Fruit fly (Drosophila melanogaster) whole organism, embryonic: Measurements from ENCODE around the gene Set2.

Source experiments
- Blimp-1 ChIP-seq: fragments of 200-800 bp; sonication (Bioruptor generic); optimal IDR thresholded peaks from 3 replicates; lab custom pipeline; 2018; ENCODE audit warnings: missing biosample characterization, missing genetic modification characterization, mild to moderate bottlenecking, moderate library complexity, missing genetic modification reagents
- CG10209 ChIP-seq: fragments of 200-800 bp; sonication (Bioruptor generic); optimal IDR thresholded peaks from 3 replicates; lab custom pipeline; 2017; ENCODE audit warnings: missing biosample characterization, mild to moderate bottlenecking, missing genetic modification characterization, missing genetic modification reagents
- CG10321 ChIP-seq: fragments of 200-800 bp; sonication (Bioruptor generic); IDR thresholded peaks from 2 replicates; pipeline ENCODE4 v1.3.6; 2022; ENCODE audit warnings: missing biosample characterization, missing genetic modification characterization
- CG10565 ChIP-seq: fragments of 200-800 bp; sonication (Bioruptor generic); optimal IDR thresholded peaks from 3 replicates; lab custom pipeline; 2016; ENCODE audit warnings: missing biosample characterization, mild to moderate bottlenecking, missing genetic modification characterization
- CG10979 ChIP-seq: fragments of 200-800 bp; sonication (Bioruptor generic); optimal IDR thresholded peaks from 2 replicates; lab custom pipeline; 2018; ENCODE audit warnings: missing biosample characterization, mild to moderate bottlenecking, missing genetic modification characterization, moderate library complexity
- CG11504 ChIP-seq: fragments of 200-800 bp; sonication (Bioruptor generic); optimal IDR thresholded peaks from 3 replicates; lab custom pipeline; 2019; ENCODE audit warnings: missing biosample characterization, mild to moderate bottlenecking, missing genetic modification characterization, moderate library complexity
- CG13624 ChIP-seq: fragments of 200-800 bp; sonication (Bioruptor generic); optimal IDR thresholded peaks from 2 replicates; lab custom pipeline; 2016; ENCODE audit warnings: missing biosample characterization, missing genetic modification characterization
- CG13894 ChIP-seq: fragments of 200-800 bp; sonication (Bioruptor generic); optimal IDR thresholded peaks from 3 replicates; lab custom pipeline; 2018; ENCODE audit warnings: missing biosample characterization, mild to moderate bottlenecking, missing genetic modification characterization, moderate library complexity
- CG14860 ChIP-seq: fragments of 200-800 bp; sonication (Bioruptor generic); IDR thresholded peaks from 3 replicates; pipeline ENCODE4 v1.3.6; 2022; ENCODE audit warnings: missing biosample characterization, missing genetic modification characterization; ENCODE audit not compliant: partially characterized antibody
- CG15073 ChIP-seq: fragments of 200-800 bp; sonication (Bioruptor generic); optimal IDR thresholded peaks from 2 replicates; lab custom pipeline; 2016; ENCODE audit warnings: missing biosample characterization, missing genetic modification characterization
- CG15479 ChIP-seq: fragments of 200-800 bp; sonication (Bioruptor generic); optimal IDR thresholded peaks from 3 replicates; lab custom pipeline; 2019; ENCODE audit warnings: missing biosample characterization, mild to moderate bottlenecking, missing genetic modification characterization, moderate library complexity
- CG15601 ChIP-seq: fragments of 200-800 bp; sonication (Bioruptor generic); optimal IDR thresholded peaks from 3 replicates; lab custom pipeline; 2019; ENCODE audit warnings: missing biosample characterization, mild to moderate bottlenecking, missing genetic modification characterization, moderate library complexity
- CG15696 ChIP-seq: fragments of 200-800 bp; sonication (Bioruptor generic); optimal IDR thresholded peaks from 2 replicates; lab custom pipeline; 2019; ENCODE audit warnings: missing biosample characterization, mild to moderate bottlenecking, missing genetic modification characterization, moderate library complexity
- CG16779 ChIP-seq: fragments of 200-800 bp; sonication (Bioruptor generic); IDR thresholded peaks from 2 replicates; pipeline ENCODE4 v1.3.6; 2022; ENCODE audit warnings: missing biosample characterization, missing genetic modification characterization
- CG17186 ChIP-seq: fragments of 200-800 bp; sonication (Bioruptor generic); optimal IDR thresholded peaks from 3 replicates; lab custom pipeline; 2017; ENCODE audit warnings: missing biosample characterization, missing genetic modification reagents, missing genetic modification characterization
- CG17802 ChIP-seq: fragments of 200-800 bp; sonication (Bioruptor generic); optimal IDR thresholded peaks from 2 replicates; lab custom pipeline; 2018; ENCODE audit warnings: missing biosample characterization, mild to moderate bottlenecking, missing genetic modification characterization, moderate library complexity
- CG2129 ChIP-seq: fragments of 200-800 bp; sonication (Bioruptor generic); IDR thresholded peaks from 2 replicates; pipeline ENCODE4 v1.3.6; 2022; ENCODE audit warnings: missing biosample characterization, missing genetic modification characterization; ENCODE audit not compliant: partially characterized antibody
- CG2889 ChIP-seq: fragments of 200-800 bp; sonication (Bioruptor generic); IDR thresholded peaks from 3 replicates; pipeline ENCODE4 v1.3.6; 2022; ENCODE audit warnings: missing biosample characterization, missing genetic modification characterization
- CG34422 ChIP-seq: fragments of 200-800 bp; sonication (Bioruptor generic); IDR thresholded peaks from 3 replicates; pipeline ENCODE4 v1.3.6; 2022; ENCODE audit warnings: missing biosample characterization, missing genetic modification characterization
- CG3838 ChIP-seq: fragments of 200-800 bp; sonication (Bioruptor generic); optimal IDR thresholded peaks from 3 replicates; lab custom pipeline; 2016; ENCODE audit warnings: missing biosample characterization, missing genetic modification characterization
- CG3995 ChIP-seq: fragments of 200-800 bp; sonication (Bioruptor generic); optimal IDR thresholded peaks from 3 replicates; lab custom pipeline; 2016; ENCODE audit warnings: missing biosample characterization, missing genetic modification characterization
- CG4730 ChIP-seq: fragments of 200-800 bp; sonication (Bioruptor generic); IDR thresholded peaks from 2 replicates; pipeline ENCODE4 v1.3.6; 2022; ENCODE audit warnings: missing biosample characterization, missing genetic modification characterization
- CG6683 ChIP-seq: fragments of 200-800 bp; sonication (Bioruptor generic); optimal IDR thresholded peaks from 2 replicates; lab custom pipeline; 2017; ENCODE audit warnings: missing biosample characterization, mild to moderate bottlenecking, missing genetic modification characterization, missing genetic modification reagents
- CG7745 ChIP-seq: fragments of 200-800 bp; sonication (Bioruptor generic); optimal IDR thresholded peaks from 2 replicates; lab custom pipeline; 2018; ENCODE audit warnings: missing biosample characterization, mild to moderate bottlenecking, missing genetic modification characterization, moderate library complexity
- CG8290 ChIP-seq, 3 experiments: fragments of 200-800 bp; sonication (Bioruptor generic); optimal IDR thresholded peaks; 2 replicates each; lab custom pipeline; 2016 to 2019; ENCODE audit warnings: missing biosample characterization in 3 of 3, missing genetic modification characterization in 3 of 3, mild to moderate bottlenecking in 2 of 3, moderate library complexity in 1 of 3
- CG8944 ChIP-seq: fragments of 200-800 bp; sonication (Bioruptor generic); optimal IDR thresholded peaks from 3 replicates; lab custom pipeline; 2016; ENCODE audit warnings: missing biosample characterization, missing genetic modification characterization
- D ChIP-seq, 2 experiments: fragments of 200-800 bp in 1 of 2; fragments of >200 bp in 1 of 2; sonication (Bioruptor generic) in 1 of 2; optimal IDR thresholded peaks; 2 replicates in 1 of 2; 3 replicates in 1 of 2; lab custom pipeline; 2017; ENCODE audit warnings: mild to moderate bottlenecking in 1 of 2, missing biosample characterization in 1 of 2, missing genetic modification characterization in 1 of 2, missing genetic modification reagents in 1 of 2
- Eip74EF ChIP-seq, 2 experiments: fragments of 200-800 bp in 1 of 2; fragments of >200 bp in 1 of 2; sonication (Bioruptor generic) in 1 of 2; optimal IDR thresholded peaks; 2 replicates each; lab custom pipeline; 2017 to 2019; ENCODE audit warnings: missing biosample characterization in 2 of 2, missing genetic modification characterization in 2 of 2, mild to moderate bottlenecking in 1 of 2, moderate library complexity in 1 of 2
- Fer3 ChIP-seq: fragments of 200-800 bp; sonication (Bioruptor generic); optimal IDR thresholded peaks from 2 replicates; lab custom pipeline; 2018; ENCODE audit warnings: missing biosample characterization, mild to moderate bottlenecking, missing genetic modification characterization, moderate library complexity
- Med ChIP-seq: fragments of 200-800 bp; sonication (Bioruptor generic); peaks from one replicate; lab custom pipeline; 2016; ENCODE audit warnings: missing biosample characterization, missing genetic modification characterization, mild to moderate bottlenecking, inconsistent platforms, moderate library complexity
- Mes4 ChIP-seq: fragments of 200-800 bp; sonication (Bioruptor generic); optimal IDR thresholded peaks from 2 replicates; lab custom pipeline; 2016; ENCODE audit warnings: missing biosample characterization, missing genetic modification characterization
- Ravus ChIP-seq: fragments of 200-800 bp; sonication (Bioruptor generic); IDR thresholded peaks from 2 replicates; pipeline ENCODE4 v1.3.6; 2022; ENCODE audit warnings: missing biosample characterization, missing genetic modification characterization
- cad ChIP-seq: fragments of >200 bp; optimal IDR thresholded peaks from 2 replicates; lab custom pipeline; 2017; ENCODE audit warnings: missing biosample characterization, missing genetic modification characterization
- disco-r ChIP-seq: fragments of 200-800 bp; sonication (Bioruptor generic); optimal IDR thresholded peaks from 2 replicates; lab custom pipeline; 2016; ENCODE audit warnings: missing biosample characterization, missing genetic modification characterization
- dpn ChIP-seq, 2 experiments: fragments of 200-800 bp; sonication (Bioruptor generic); optimal IDR thresholded peaks; 3 replicates each; lab custom pipeline; 2016; ENCODE audit warnings: missing biosample characterization in 2 of 2, missing genetic modification characterization in 2 of 2
- ind ChIP-seq: fragments of 200-800 bp; sonication (Bioruptor generic); optimal IDR thresholded peaks from 3 replicates; lab custom pipeline; 2016; ENCODE audit warnings: missing biosample characterization, missing genetic modification characterization
- ken ChIP-seq: fragments of 200-800 bp; sonication (Bioruptor generic); IDR thresholded peaks from 3 replicates; pipeline ENCODE4 v1.3.6; 2022; ENCODE audit warnings: missing biosample characterization, missing genetic modification characterization
- klu ChIP-seq: fragments of 200-800 bp; sonication (Bioruptor generic); IDR thresholded peaks from 2 replicates; pipeline ENCODE4 v1.3.6; 2022; ENCODE audit warnings: missing biosample characterization, missing genetic modification characterization
- kni ChIP-seq: fragments of 200-800 bp; sonication (Bioruptor generic); optimal IDR thresholded peaks from 3 replicates; lab custom pipeline; 2017; ENCODE audit warnings: mild to moderate bottlenecking, missing biosample characterization, missing genetic modification reagents, missing genetic modification characterization
- maf-S ChIP-seq: fragments of 200-800 bp; sonication (Bioruptor generic); optimal IDR thresholded peaks from 2 replicates; lab custom pipeline; 2016; ENCODE audit warnings: missing biosample characterization, missing genetic modification characterization
- nerfin-1 ChIP-seq: fragments of 200-800 bp; sonication (Bioruptor generic); optimal IDR thresholded peaks from 3 replicates; lab custom pipeline; 2019; ENCODE audit warnings: missing biosample characterization, mild to moderate bottlenecking, missing genetic modification characterization, moderate library complexity
- org-1 ChIP-seq: fragments of 200-800 bp; sonication (Bioruptor generic); optimal IDR thresholded peaks from 2 replicates; lab custom pipeline; 2017; ENCODE audit warnings: missing biosample characterization, missing genetic modification characterization
- ranshi ChIP-seq: fragments of 200-800 bp; sonication (Bioruptor generic); IDR thresholded peaks from 2 replicates; pipeline ENCODE4 v1.3.6; 2022; ENCODE audit warnings: missing biosample characterization, missing genetic modification characterization
- ro ChIP-seq: fragments of 200-800 bp; sonication (Bioruptor generic); IDR thresholded peaks from 2 replicates; pipeline ENCODE4 v1.3.6; 2022; ENCODE audit warnings: missing biosample characterization, missing genetic modification characterization
- seq ChIP-seq: fragments of 200-800 bp; sonication (Bioruptor generic); IDR thresholded peaks from 2 replicates; pipeline ENCODE4 v1.3.6; 2022; ENCODE audit warnings: missing biosample characterization, missing genetic modification characterization
- sisA ChIP-seq: fragments of 200-800 bp; sonication (Bioruptor generic); IDR thresholded peaks from 2 replicates; pipeline ENCODE4 v1.3.6; 2022; ENCODE audit warnings: missing biosample characterization, missing genetic modification characterization
- so ChIP-seq: fragments of 200-800 bp; sonication (Bioruptor generic); IDR thresholded peaks from 3 replicates; pipeline ENCODE4 v1.3.6; 2022; ENCODE audit warnings: missing biosample characterization, missing genetic modification characterization
- sr ChIP-seq: fragments of 200-800 bp; sonication (Bioruptor generic); IDR thresholded peaks from 3 replicates; pipeline ENCODE4 v1.3.6; 2022; ENCODE audit warnings: missing biosample characterization, missing genetic modification characterization
- unpg ChIP-seq: fragments of 200-800 bp; sonication (Bioruptor generic); optimal IDR thresholded peaks from 3 replicates; lab custom pipeline; 2018; ENCODE audit warnings: missing biosample characterization, mild to moderate bottlenecking, missing genetic modification characterization, moderate library complexity
- vnd ChIP-seq: fragments of 200-800 bp; sonication (Bioruptor generic); IDR thresholded peaks from 3 replicates; pipeline ENCODE4 v1.3.6; 2022; ENCODE audit warnings: missing biosample characterization, missing genetic modification characterization; ENCODE audit not compliant: partially characterized antibody

Gene Set2

DNA sequence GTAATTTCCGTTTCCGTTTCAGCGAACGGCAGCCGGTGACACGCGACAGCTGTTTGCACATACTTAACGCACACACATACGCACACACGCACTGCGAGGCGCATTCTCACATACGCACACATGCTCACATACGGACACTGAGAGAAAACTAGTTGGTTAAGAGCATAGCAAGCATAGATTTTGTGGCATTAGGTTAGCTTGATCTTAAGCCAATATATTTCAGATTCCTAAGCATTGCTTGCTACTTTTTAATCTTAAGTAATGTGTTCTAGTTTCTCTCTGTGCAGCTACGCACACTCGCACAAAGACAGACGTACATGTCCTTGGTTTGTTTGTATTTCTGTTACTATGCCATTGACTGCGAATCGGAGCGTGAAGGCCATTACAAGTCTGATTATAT, 21.0 kb downstream of the Set2 start (continued):
- TF ChIP-seq CG14860 (GFP tag; lab: Robert Waterston, UW) (no peak), CG8290 (GFP tag; optimal IDR thresholded peaks at IDR 0.05; lab: Kevin White, UChicago) (no peak), CG8290 (tag; optimal IDR thresholded peaks at IDR 0.05; lab: Kevin White, UChicago) (peak in 1 of 2 experiments; percentile 41), ro (GFP tag; lab: Robert Waterston, UW) (no peak), CG13894 (tag; lab: Kevin White, UChicago) (no peak), seq (GFP tag; lab: Robert Waterston, UW) (no peak), CG16779 (GFP tag; lab: Robert Waterston, UW) (no peak), unpg (GFP tag; lab: Kevin White, UChicago) (no peak), so (GFP tag; lab: Robert Waterston, UW) (no peak), ind (GFP tag; lab: Kevin White, UChicago) (peak; percentile 22), Blimp-1 (GFP tag; lab: Kevin White, UChicago) (no peak), Mes4 (no peak), Fer3 (tag; lab: Kevin White, UChicago) (peak; percentile 19), Eip74EF (GFP tag; optimal IDR thresholded peaks at IDR 0.05; lab: Kevin White, UChicago) (no peak), Ravus (no peak), CG2889 (GFP tag; lab: Robert Waterston, UW) (no peak), CG10321 (no peak), CG15479 (no peak), CG15696 (no peak), cad (GFP tag; lab: Kevin White, UChicago) (no peak), CG13624 (no peak), CG17802 (tag; lab: Kevin White, UChicago) (no peak), vnd (GFP tag; lab: Robert Waterston, UW) (no peak), CG3838 (no peak), CG3995 (GFP tag; lab: Kevin White, UChicago) (no peak), CG34422 (GFP tag; lab: Robert Waterston, UW) (no peak), Med (peak; percentile 86), CG10209 (no peak), klu (GFP tag; lab: Robert Waterston, UW) (no peak), sisA (peak; percentile 13; the same call in 1 of the 2 replicates), ken (0 out of 3 replicates have a peak, but pooled peaks have one; percentile 16), D (optimal IDR thresholded peaks at IDR 0.05; lab: Kevin White, UChicago) (no peak), D (GFP tag; optimal IDR thresholded peaks at IDR 0.05; lab: Kevin White, UChicago) (no peak), kni (GFP tag; lab: Kevin White, UChicago) (no peak), CG6683 (GFP tag; lab: Kevin White, UChicago) (no peak), ranshi (GFP tag; lab: Robert Waterston, UW) (no peak), CG17186 (GFP tag; lab: Kevin White, UChicago) (no peak), nerfin-1 (no peak), CG4730 (GFP tag; lab: Robert Waterston, UW) (no peak), CG11504 (tag; lab: Kevin White, UChicago) (peak; percentile 48), CG10979 (no peak), CG15073 (GFP tag; lab: Kevin White, UChicago) (no peak), dpn (GFP tag; optimal IDR thresholded peaks at IDR 0.05; lab: Kevin White, UChicago) (no peak), maf-S (no peak), CG8944 (GFP tag; lab: Kevin White, UChicago) (no peak), CG7745 (tag; lab: Kevin White, UChicago) (no peak), CG15601 (tag; lab: Kevin White, UChicago) (no peak), disco-r (GFP tag; lab: Kevin White, UChicago) (no peak), CG2129 (GFP tag; lab: Robert Waterston, UW) (no peak), sr (no peak), org-1 (GFP tag; lab: Kevin White, UChicago) (peak; percentile 9), CG10565 (GFP tag; lab: Kevin White, UChicago) (no peak)
